Fruit fly (Drosophila melanogaster) whole organism, adult: ENCODE results near the gene Shc.

Experiments used
- CG11617 ChIP-seq: fragments of 200-800 bp; sonication (Bioruptor generic); optimal IDR thresholded peaks from 2 replicates; lab custom pipeline; 2017; ENCODE audit warnings: mild to moderate bottlenecking, missing biosample characterization, missing genetic modification reagents, missing genetic modification characterization
- CG12768 ChIP-seq: fragments of 200-800 bp; sonication (Bioruptor generic); optimal IDR thresholded peaks from 2 replicates; lab custom pipeline; 2017; ENCODE audit warnings: missing biosample characterization, missing genetic modification characterization, mild to moderate bottlenecking, moderate library complexity, missing genetic modification reagents
- CG14711 ChIP-seq: fragments of 200-800 bp; sonication (Bioruptor generic); optimal IDR thresholded peaks from 2 replicates; lab custom pipeline; 2018; ENCODE audit warnings: missing biosample characterization, mild to moderate bottlenecking, missing genetic modification characterization, moderate library complexity
- CG1620 ChIP-seq: fragments of 200-800 bp; sonication (Bioruptor generic); optimal IDR thresholded peaks from 2 replicates; lab custom pipeline; 2016; ENCODE audit warnings: missing biosample characterization, missing genetic modification characterization
- CG33017 ChIP-seq: fragments of 200-800 bp; sonication (Bioruptor generic); optimal IDR thresholded peaks from 2 replicates; lab custom pipeline; 2018; ENCODE audit warnings: missing biosample characterization, mild to moderate bottlenecking, missing genetic modification characterization, moderate library complexity
- CG5204 ChIP-seq: fragments of 200-800 bp; sonication (Bioruptor generic); optimal IDR thresholded peaks from 2 replicates; lab custom pipeline; 2016; ENCODE audit warnings: missing biosample characterization, missing genetic modification characterization
- CG7045 ChIP-seq: fragments of 200-800 bp; sonication (Bioruptor generic); optimal IDR thresholded peaks from 2 replicates; lab custom pipeline; 2017; ENCODE audit warnings: missing biosample characterization, mild to moderate bottlenecking, missing genetic modification characterization
- CG7101 ChIP-seq: fragments of 200-800 bp; sonication (Bioruptor generic); optimal IDR thresholded peaks from 2 replicates; lab custom pipeline; 2018; ENCODE audit warnings: missing biosample characterization, mild to moderate bottlenecking, missing genetic modification characterization, moderate library complexity
- Clk ChIP-seq: fragments of 200-800 bp; sonication (Bioruptor generic); optimal IDR thresholded peaks from 2 replicates; lab custom pipeline; 2017; ENCODE audit warnings: missing biosample characterization, missing genetic modification characterization
- Crg-1 ChIP-seq: fragments of 200-800 bp; sonication (Bioruptor generic); optimal IDR thresholded peaks from 2 replicates; lab custom pipeline; 2016; ENCODE audit warnings: missing biosample characterization, missing genetic modification characterization
- Hr96 ChIP-seq: fragments of 200-800 bp; sonication (Bioruptor generic); optimal IDR thresholded peaks from 2 replicates; lab custom pipeline; 2016; ENCODE audit warnings: missing biosample characterization, missing genetic modification characterization
- Mnt ChIP-seq: fragments of 200-800 bp; sonication (Bioruptor generic); optimal IDR thresholded peaks from 2 replicates; lab custom pipeline; 2016; ENCODE audit warnings: missing biosample characterization, mild to moderate bottlenecking, missing genetic modification characterization
- bab1 ChIP-seq: fragments of 200-800 bp; sonication (Bioruptor generic); optimal IDR thresholded peaks from 3 replicates; lab custom pipeline; 2019; ENCODE audit warnings: missing biosample characterization, mild to moderate bottlenecking, missing genetic modification characterization, moderate library complexity
- cic ChIP-seq: fragments of 200-800 bp; sonication (Bioruptor generic); optimal IDR thresholded peaks from 2 replicates; lab custom pipeline; 2017; ENCODE audit warnings: missing biosample characterization, mild to moderate bottlenecking, missing genetic modification characterization, moderate library complexity
- cnc ChIP-seq, 2 experiments: fragments of >200 bp; optimal IDR thresholded peaks; 2 replicates each; lab custom pipeline; 2017
- kay ChIP-seq: fragments of 200-800 bp; sonication (Bioruptor generic); peaks from one replicate; lab custom pipeline; 2016; ENCODE audit warnings: missing biosample characterization, missing genetic modification characterization, borderline replicate concordance
- ovo ChIP-seq: fragments of 200-800 bp; sonication (Bioruptor generic); optimal IDR thresholded peaks from 2 replicates; lab custom pipeline; 2016; ENCODE audit warnings: missing biosample characterization, missing genetic modification characterization
- pad ChIP-seq: fragments of 200-800 bp; sonication (Bioruptor generic); optimal IDR thresholded peaks from 3 replicates; lab custom pipeline; 2017; ENCODE audit warnings: missing biosample characterization, missing genetic modification characterization, mild to moderate bottlenecking, moderate library complexity, missing genetic modification reagents
- tj ChIP-seq: fragments of 200-800 bp; sonication (Bioruptor generic); optimal IDR thresholded peaks from 3 replicates; lab custom pipeline; 2017; ENCODE audit warnings: missing biosample characterization, mild to moderate bottlenecking, missing genetic modification characterization, moderate library complexity
- toe ChIP-seq: fragments of 200-800 bp; sonication (Bioruptor generic); optimal IDR thresholded peaks from 2 replicates; lab custom pipeline; 2016; ENCODE audit warnings: missing biosample characterization, missing genetic modification characterization

Gene Shc

DNA sequence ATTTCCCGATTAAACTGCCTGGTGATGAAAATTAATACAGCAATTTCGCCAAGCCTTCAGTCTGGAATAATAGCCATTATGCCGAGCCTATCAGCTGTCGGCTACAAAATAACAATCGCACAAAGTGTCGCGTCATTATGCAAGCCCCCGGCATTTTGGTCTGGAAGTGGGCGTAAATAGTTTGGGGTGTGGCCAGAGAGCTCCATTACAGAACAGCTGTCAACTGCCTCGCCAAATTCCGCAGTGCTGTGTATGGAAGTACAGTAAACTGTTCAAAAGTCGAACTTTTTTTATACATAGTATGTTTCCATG, 6.0 kb upstream of the Shc start:
- TF ChIP-seq CG5204 (GFP tag; lab: Kevin White, UChicago) (no peak), Clk (GFP tag; lab: Kevin White, UChicago) (no peak), CG12768 (no peak), cnc (optimal IDR thresholded peaks at IDR 0.05; lab: Kevin White, UChicago) (peak; percentile 71 to 73)

DNA sequence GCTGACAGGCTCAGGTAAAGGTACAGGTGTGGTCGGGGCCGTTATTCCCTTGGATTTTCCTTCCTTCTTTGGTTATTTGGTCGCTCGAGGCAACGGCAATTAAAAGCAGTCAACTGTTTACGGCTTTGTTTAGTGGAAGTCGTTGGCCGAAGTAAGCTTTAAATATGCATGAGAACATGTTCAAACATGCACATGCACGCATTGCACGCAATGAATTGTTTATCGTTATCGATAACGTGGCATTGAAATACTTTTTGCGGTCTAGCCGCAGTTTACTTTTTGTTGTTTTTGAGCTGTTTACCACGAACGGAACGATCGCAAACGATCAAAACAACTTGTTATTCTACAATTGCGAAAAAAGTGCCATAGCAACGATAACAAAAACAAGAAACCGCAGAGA, 5.2 kb upstream of the Shc start:
- TF ChIP-seq cic (GFP tag; lab: Kevin White, UChicago) = peak; percentile 32
- TF ChIP-seq tj (GFP tag; lab: Kevin White, UChicago) = peak; percentile 33
- no peak for TF ChIP-seq Crg-1
- TF ChIP-seq ovo (GFP tag; lab: Kevin White, UChicago) = peak; percentile 26
- TF ChIP-seq CG7045 (GFP tag; lab: Kevin White, UChicago) = no peak

DNA sequence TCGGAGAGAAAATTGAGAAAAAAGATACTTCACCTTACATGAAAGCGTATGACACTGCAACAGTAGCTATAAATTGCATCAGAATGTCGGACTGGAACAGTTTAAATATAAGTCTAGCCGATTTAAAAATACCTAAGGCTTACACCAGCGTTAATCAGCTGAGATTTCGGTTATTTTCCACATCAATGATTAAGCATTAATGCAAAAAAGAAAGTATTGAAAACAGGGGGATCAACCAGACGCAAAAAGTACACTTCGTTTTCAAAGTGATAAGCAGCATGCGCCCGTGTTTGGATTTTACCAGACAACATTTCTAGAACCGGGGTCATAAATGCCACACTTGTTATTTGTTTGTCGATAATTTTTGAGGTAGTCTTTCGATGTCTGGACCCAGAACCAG, 4.7 kb upstream of the Shc start:
- no peak for TF ChIP-seq CG33017 (tag; lab: Kevin White, UChicago)
- TF ChIP-seq cnc (optimal IDR thresholded peaks at IDR 0.05; lab: Kevin White, UChicago) = peak in 1 of 2 experiments; percentile 62

DNA sequence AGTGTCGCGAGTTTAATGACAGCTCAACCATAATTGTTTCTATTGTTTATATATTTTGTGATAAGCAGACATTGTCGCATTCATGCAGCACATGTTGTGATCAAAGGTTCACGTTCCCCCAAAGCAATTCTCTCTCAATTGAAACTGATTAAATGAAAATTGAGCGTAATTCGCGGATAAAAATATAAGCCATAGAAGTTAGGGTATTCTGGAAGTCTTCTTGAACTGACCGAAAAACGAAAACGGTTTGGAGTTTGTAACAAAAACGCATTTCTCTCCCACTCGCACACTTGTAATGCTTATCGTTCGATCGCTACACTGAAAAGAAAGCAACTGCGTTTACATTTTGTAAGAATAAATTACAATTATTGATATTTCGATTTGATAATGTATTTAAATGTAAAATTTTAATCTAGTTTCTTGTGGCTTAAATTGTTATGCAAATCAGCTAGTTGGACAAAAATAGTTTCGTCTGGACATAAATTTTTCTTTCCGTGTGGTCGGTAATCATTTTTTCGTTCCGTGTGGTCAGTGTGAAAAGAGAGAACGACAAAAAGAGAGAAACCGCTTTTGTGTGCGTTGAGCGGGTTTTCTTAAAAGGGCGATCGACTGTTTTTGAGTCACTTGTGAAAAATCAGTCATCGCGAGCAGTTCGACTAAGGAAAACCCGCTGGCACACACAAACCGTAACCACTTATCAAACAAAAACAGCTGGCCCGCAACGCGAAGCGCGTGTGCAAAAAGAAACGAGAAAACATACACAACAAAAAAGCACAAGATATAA, 4.0 kb upstream of the Shc start, which contains the start of gene aay:
TSS of gene aay (plus strand) at position 618 of the 784 bp plus-strand sequence.
- peak; percentile 100 for TF ChIP-seq CG33017 (tag; lab: Kevin White, UChicago)
- peak; percentile 98 for TF ChIP-seq CG14711 (tag; lab: Kevin White, UChicago)
- TF ChIP-seq toe (GFP tag; lab: Kevin White, UChicago) = peak; percentile 98
- peak; percentile 96 for TF ChIP-seq tj (GFP tag; lab: Kevin White, UChicago)
- peak; percentile 100 for TF ChIP-seq kay (GFP tag; lab: Kevin White, UChicago)
- peak; percentile 98 for TF ChIP-seq Hr96
- TF ChIP-seq CG7101 (tag; lab: Kevin White, UChicago) = peak; percentile 99
- TF ChIP-seq Crg-1 = peak; percentile 92
- peak; percentile 99 for TF ChIP-seq CG5204 (GFP tag; lab: Kevin White, UChicago)
- peak; percentile 97 for TF ChIP-seq cic (GFP tag; lab: Kevin White, UChicago)
- TF ChIP-seq ovo (GFP tag; lab: Kevin White, UChicago) = peak; percentile 96
- peak; percentile 99 for TF ChIP-seq bab1
- peak; percentile 99 for TF ChIP-seq CG11617 (GFP tag; lab: Kevin White, UChicago)
- TF ChIP-seq Mnt (GFP tag; lab: Kevin White, UChicago) = peak; percentile 97
- peak; percentile 97 for TF ChIP-seq CG1620
- peak; percentile 99 for TF ChIP-seq CG12768
- TF ChIP-seq pad = peak; percentile 94
- peak; percentile 99 for TF ChIP-seq CG7045 (GFP tag; lab: Kevin White, UChicago)
- TF ChIP-seq Clk (GFP tag; lab: Kevin White, UChicago) = peak; percentile 98
- no peak for TF ChIP-seq cnc (optimal IDR thresholded peaks at IDR 0.05; lab: Kevin White, UChicago)

DNA sequence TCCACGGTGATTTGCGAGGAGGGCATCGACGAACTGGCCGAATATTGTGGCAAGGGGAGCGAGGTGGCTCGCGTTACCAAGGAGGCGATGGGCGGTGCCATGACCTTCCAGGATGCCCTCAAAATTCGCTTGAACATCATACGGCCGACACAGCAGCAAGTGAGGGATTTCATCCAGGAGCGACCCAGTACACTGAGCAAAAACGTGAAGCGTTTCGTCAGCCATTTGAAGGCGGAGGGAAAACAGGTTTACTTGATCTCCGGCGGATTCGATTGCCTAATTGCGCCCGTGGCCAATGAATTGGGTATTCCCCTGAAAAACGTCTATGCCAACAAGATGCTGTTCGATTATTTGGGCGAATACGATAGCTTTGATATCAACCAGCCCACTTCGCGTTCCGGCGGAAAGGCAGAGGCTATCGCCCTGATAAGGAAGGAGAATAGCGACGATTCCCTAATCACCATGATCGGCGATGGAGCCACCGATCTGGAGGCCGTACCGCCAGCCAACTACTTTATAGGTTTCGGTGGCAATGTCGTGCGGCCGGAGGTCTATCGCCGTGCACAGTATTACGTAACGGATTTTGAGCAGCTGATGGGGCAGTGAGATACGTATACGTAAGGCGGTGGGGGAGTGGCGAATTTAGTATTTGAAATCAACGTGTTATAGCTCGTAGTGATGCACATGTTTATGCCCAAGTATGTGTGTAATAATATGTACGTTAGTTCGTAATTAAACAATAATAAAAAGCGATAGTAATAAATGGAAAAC, 2.9 kb upstream of the Shc start:
- TF ChIP-seq kay (GFP tag; lab: Kevin White, UChicago) (no peak), cic (GFP tag; lab: Kevin White, UChicago) (peak; percentile 77), CG5204 (GFP tag; lab: Kevin White, UChicago) (no peak), Hr96 (no peak), Clk (GFP tag; lab: Kevin White, UChicago) (no peak), CG14711 (tag; lab: Kevin White, UChicago) (no peak), CG33017 (tag; lab: Kevin White, UChicago) (no peak), CG1620 (no peak), cnc (optimal IDR thresholded peaks at IDR 0.05; lab: Kevin White, UChicago) (no peak), CG7045 (GFP tag; lab: Kevin White, UChicago) (no peak), ovo (GFP tag; lab: Kevin White, UChicago) (no peak), toe (GFP tag; lab: Kevin White, UChicago) (no peak), pad (no peak), tj (GFP tag; lab: Kevin White, UChicago) (no peak), Mnt (GFP tag; lab: Kevin White, UChicago) (peak; percentile 50), Crg-1 (no peak), CG11617 (GFP tag; lab: Kevin White, UChicago) (no peak), CG12768 (peak; percentile 33), bab1 (no peak), CG7101 (tag; lab: Kevin White, UChicago) (no peak)

DNA sequence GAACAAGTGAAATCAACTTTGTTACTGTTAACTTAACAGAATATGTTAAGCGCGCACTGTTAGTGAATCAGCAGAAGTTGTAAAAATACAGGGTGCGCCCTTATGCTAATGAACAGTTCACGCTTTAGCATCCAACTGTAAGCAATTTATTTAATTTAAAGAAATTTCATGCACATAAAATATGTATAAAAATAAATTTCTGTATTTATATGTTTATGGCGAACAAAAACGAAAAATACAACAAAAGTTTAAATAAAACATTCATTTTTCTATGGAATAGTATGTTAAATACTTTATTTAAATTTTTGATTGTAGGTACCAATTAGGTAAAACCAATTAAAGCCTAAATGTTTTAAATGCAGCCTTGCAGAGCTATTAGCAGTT, 2.3 kb upstream of the Shc start:
- TF ChIP-seq CG11617 (GFP tag; lab: Kevin White, UChicago) (peak; percentile 32), ovo (GFP tag; lab: Kevin White, UChicago) (no peak), tj (GFP tag; lab: Kevin White, UChicago) (no peak), kay (GFP tag; lab: Kevin White, UChicago) (peak; percentile 97), CG12768 (peak; percentile 18), CG1620 (no peak), cnc (optimal IDR thresholded peaks at IDR 0.05; lab: Kevin White, UChicago) (peak in 1 of 2 experiments; percentile 78), CG33017 (tag; lab: Kevin White, UChicago) (peak; percentile 65), pad (no peak), toe (GFP tag; lab: Kevin White, UChicago) (no peak), CG7045 (GFP tag; lab: Kevin White, UChicago) (peak; percentile 36), CG7101 (tag; lab: Kevin White, UChicago) (peak; percentile 10), CG5204 (GFP tag; lab: Kevin White, UChicago) (no peak), CG14711 (tag; lab: Kevin White, UChicago) (peak; percentile 57)
